Worm (Caenorhabditis elegans): ENCODE results near the gene T07F10.3.

DNA sequence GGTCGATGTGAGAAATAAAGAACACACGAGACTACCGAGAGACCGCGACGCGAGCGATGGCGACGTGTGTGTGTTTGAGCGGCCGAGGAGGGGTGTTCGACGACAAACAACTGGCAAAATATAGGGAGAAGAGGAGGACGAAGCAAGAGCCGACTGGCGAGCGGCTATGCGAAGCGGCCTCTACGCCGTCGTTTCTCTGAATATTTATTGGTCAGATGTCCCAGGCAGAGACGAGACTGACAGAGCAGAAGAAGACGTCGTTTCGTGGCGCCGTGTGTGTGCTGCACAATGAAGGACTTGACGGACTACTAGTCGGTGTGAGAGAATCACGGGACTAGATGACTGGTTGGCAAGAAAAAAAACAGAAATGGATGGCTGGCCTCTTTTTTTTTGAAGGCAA lies 50.7 kb downstream of the T07F10.3 start:
- TF ChIP-seq him-1 (tag; optimal IDR thresholded peaks at IDR 0.05) (peak; percentile 89), W03F9.2 (tag; optimal IDR thresholded peaks at IDR 0.05) (no peak)
